Worm (Caenorhabditis elegans): ENCODE results near the gene T07A5.7.

DNA sequence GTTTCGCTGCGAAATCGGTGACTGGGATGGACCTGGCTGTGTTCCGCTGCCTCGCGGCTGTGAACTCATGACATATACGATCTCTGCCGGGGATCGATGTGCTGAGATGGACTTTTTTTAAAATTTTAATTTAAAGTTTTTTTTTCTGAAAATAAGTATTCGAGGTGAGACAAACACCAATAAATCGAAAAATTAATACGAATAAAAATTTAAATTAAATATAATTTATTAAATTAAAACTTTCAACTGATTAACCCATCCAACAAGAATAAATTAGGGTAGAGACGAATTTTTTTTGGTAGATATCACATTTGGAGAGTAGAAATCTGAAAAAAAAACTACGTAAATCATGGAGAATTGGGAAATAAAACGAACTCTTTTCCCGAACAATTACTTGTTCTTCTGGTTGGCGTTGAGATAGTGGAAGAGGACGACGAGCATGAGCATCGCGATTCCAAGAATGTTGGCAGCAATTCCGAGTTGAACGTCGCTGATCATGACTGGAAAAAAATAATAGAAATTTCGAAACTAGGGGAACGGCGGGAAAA, 7.2 kb upstream of the T07A5.7 start, which contains the start of the genes unc-50 and ostf-4:
- TF ChIP-seq ama-1 (optimal IDR thresholded peaks at IDR 0.05) (no peak), ceh-82 (tag; optimal IDR thresholded peaks at IDR 0.05) (no peak), madf-5 (GFP tag; IDR thresholded peaks at IDR 0.05) (no peak), dmd-6 (GFP tag; IDR thresholded peaks at IDR 0.05) (no peak), mep-1 (tag; optimal IDR thresholded peaks at IDR 0.05) (no peak), aly-2 (tag; optimal IDR thresholded peaks at IDR 0.05) (no peak), ceh-44 (GFP tag; IDR thresholded peaks at IDR 0.05) (no peak), fkh-10 (GFP tag; optimal IDR thresholded peaks at IDR 0.05) (no peak)
